Worm (Caenorhabditis elegans) whole organism, young adult: ENCODE measurements around the gene mig-18.

ENCODE experiments used
- F23B12.7 ChIP-seq: sonication (generic microtip); optimal IDR thresholded peaks from 2 replicates; lab custom pipeline; 2017; ENCODE audit warnings: missing genetic modification characterization, mild to moderate bottlenecking, missing compliant biosample characterization, antibody characterized with exemption, moderate library complexity; ENCODE audit not compliant: insufficient read depth
- F55B11.4 ChIP-seq: sonication (generic microtip); optimal IDR thresholded peaks from 2 replicates; lab custom pipeline; 2016; ENCODE audit warnings: missing compliant biosample characterization, missing genetic modification characterization, borderline replicate concordance; ENCODE audit not compliant: insufficient read depth
- F57C9.4 ChIP-seq: sonication (generic microtip); optimal IDR thresholded peaks from 2 replicates; lab custom pipeline; 2017; ENCODE audit warnings: mild to moderate bottlenecking, missing genetic modification characterization, missing compliant biosample characterization
- K11D2.4 ChIP-seq: fragments of 200-800 bp; sonication (Bioruptor generic); IDR thresholded peaks from 2 replicates; pipeline ENCODE4 v1.3.6; 2022; ENCODE audit warnings: missing genetic modification reagents, missing genetic modification characterization, missing compliant biosample characterization
- Y53G8AR.9 ChIP-seq: fragments of 200-800 bp; sonication (Bioruptor generic); conservative IDR thresholded peaks from 2 replicates; pipeline ENCODE4 v1.3.6; 2022; ENCODE audit warnings: missing genetic modification reagents, missing genetic modification characterization, missing compliant biosample characterization
- ZK185.1 ChIP-seq: sonication (generic microtip); optimal IDR thresholded peaks from 2 replicates; lab custom pipeline; 2016; ENCODE audit warnings: mild to moderate bottlenecking, missing genetic modification characterization, missing compliant biosample characterization; ENCODE audit not compliant: poor library complexity, severe bottlenecking
- aptf-2 ChIP-seq: fragments of 200-800 bp; sonication (Bioruptor generic); conservative IDR thresholded peaks from 2 replicates; pipeline ENCODE4 v1.3.6; 2022; ENCODE audit warnings: missing genetic modification reagents, missing genetic modification characterization, missing compliant biosample characterization
- athp-1 ChIP-seq: sonication (generic microtip); optimal IDR thresholded peaks from 2 replicates; lab custom pipeline; 2017; ENCODE audit warnings: mild to moderate bottlenecking, missing genetic modification characterization, missing compliant biosample characterization
- attf-3 ChIP-seq: fragments of 200-800 bp; sonication (Bioruptor generic); conservative IDR thresholded peaks from 2 replicates; pipeline ENCODE4 v1.3.6; 2022; ENCODE audit warnings: missing genetic modification reagents, missing genetic modification characterization, missing compliant biosample characterization
- attf-6 ChIP-seq: fragments of 200-800 bp; sonication (Bioruptor generic); IDR thresholded peaks from 2 replicates; pipeline ENCODE4 v1.3.6; 2022; ENCODE audit warnings: missing genetic modification reagents, missing genetic modification characterization, missing compliant biosample characterization
- bed-1 ChIP-seq: fragments of 200-800 bp; sonication (Bioruptor generic); IDR thresholded peaks from 2 replicates; pipeline ENCODE4 v1.3.6; 2022; ENCODE audit warnings: missing genetic modification reagents, missing genetic modification characterization, missing compliant biosample characterization
- ceh-79 ChIP-seq: sonication (generic microtip); optimal IDR thresholded peaks from 2 replicates; lab custom pipeline; 2017; ENCODE audit warnings: mild to moderate bottlenecking, missing genetic modification characterization, missing compliant biosample characterization
- ceh-91 ChIP-seq: fragments of 200-800 bp; sonication (Bioruptor generic); IDR thresholded peaks from 2 replicates; pipeline ENCODE4 v1.3.6; 2022; ENCODE audit warnings: missing genetic modification reagents, missing genetic modification characterization, missing compliant biosample characterization
- die-1 ChIP-seq: sonication (generic microtip); optimal IDR thresholded peaks from 2 replicates; lab custom pipeline; 2016; ENCODE audit warnings: missing genotype, mild to moderate bottlenecking, missing genetic modification characterization, missing compliant biosample characterization
- dpff-1 ChIP-seq: sonication (generic microtip); optimal IDR thresholded peaks from 2 replicates; lab custom pipeline; 2017; ENCODE audit warnings: mild to moderate bottlenecking, missing genetic modification characterization, missing compliant biosample characterization
- efl-1 ChIP-seq: fragments of 150-350 bp; optimal IDR thresholded peaks from 2 replicates; lab custom pipeline; 2014; ENCODE audit warnings: missing biosample characterization, missing genetic modification reagents, missing genetic modification characterization
- egl-18 ChIP-seq: fragments of 200-800 bp; sonication (Bioruptor generic); IDR thresholded peaks from 2 replicates; pipeline ENCODE4 v1.3.6; 2022; ENCODE audit warnings: missing genetic modification reagents, missing genetic modification characterization, missing compliant biosample characterization
- hlh-26 ChIP-seq: fragments of 200-800 bp; sonication (Bioruptor generic); conservative IDR thresholded peaks from 2 replicates; pipeline ENCODE4 v1.3.6; 2022; ENCODE audit warnings: missing genetic modification reagents, missing genetic modification characterization, missing compliant biosample characterization
- lag-1 ChIP-seq: fragments of 200-800 bp; sonication (Bioruptor generic); IDR thresholded peaks from 2 replicates; pipeline ENCODE4 v1.3.6; 2022; ENCODE audit warnings: missing genetic modification reagents, missing genetic modification characterization, missing compliant biosample characterization
- let-526 ChIP-seq: fragments of 200-800 bp; sonication (Bioruptor generic); IDR thresholded peaks from 2 replicates; pipeline ENCODE4 v1.3.6; 2022; ENCODE audit warnings: missing genetic modification reagents, missing genetic modification characterization, missing compliant biosample characterization
- lsl-1 ChIP-seq: fragments of 200-800 bp; sonication (Bioruptor generic); optimal IDR thresholded peaks from 2 replicates; lab custom pipeline; 2018; ENCODE audit warnings: mild to moderate bottlenecking, missing genetic modification characterization, moderate library complexity, missing compliant biosample characterization
- mcd-1 ChIP-seq: fragments of 200-800 bp; sonication (Bioruptor generic); IDR thresholded peaks from 2 replicates; pipeline ENCODE4 v1.3.6; 2022; ENCODE audit warnings: missing genetic modification reagents, missing genetic modification characterization, missing compliant biosample characterization
- nhr-179 ChIP-seq: sonication (generic microtip); optimal IDR thresholded peaks from 2 replicates; lab custom pipeline; 2016; ENCODE audit warnings: mild to moderate bottlenecking, missing genetic modification characterization, missing compliant biosample characterization
- nhr-90 ChIP-seq: sonication (generic microtip); optimal IDR thresholded peaks from 2 replicates; lab custom pipeline; 2016; ENCODE audit warnings: missing genotype, mild to moderate bottlenecking, missing genetic modification characterization, missing compliant biosample characterization
- repo-1 ChIP-seq: sonication (generic microtip); optimal IDR thresholded peaks from 2 replicates; lab custom pipeline; 2017; ENCODE audit warnings: mild to moderate bottlenecking, missing genetic modification characterization, missing compliant biosample characterization
- sdz-38 ChIP-seq: sonication (generic microtip); optimal IDR thresholded peaks from 2 replicates; lab custom pipeline; 2016; ENCODE audit warnings: missing genotype, missing genetic modification characterization, missing compliant biosample characterization
- sea-2 ChIP-seq: fragments of 200-800 bp; sonication (Bioruptor generic); IDR thresholded peaks from 2 replicates; pipeline ENCODE4 v1.3.6; 2022; ENCODE audit warnings: missing genetic modification characterization, missing compliant biosample characterization
- snpc-1.3 ChIP-seq: sonication (generic microtip); optimal IDR thresholded peaks from 2 replicates; lab custom pipeline; 2017; ENCODE audit warnings: missing genetic modification characterization, mild to moderate bottlenecking, missing compliant biosample characterization, antibody characterized with exemption, moderate library complexity, missing genotype, missing genetic modification reagents; ENCODE audit not compliant: insufficient read depth
- snpc-4 ChIP-seq, 5 experiments: fragments of 150-350 bp in 1 of 5; sonication (generic microtip) in 4 of 5; optimal IDR thresholded peaks; 2 replicates each; lab custom pipeline; 2014 to 2018; ENCODE audit warnings: missing genetic modification characterization in 5 of 5, missing biosample characterization in 3 of 5, antibody characterized with exemption in 2 of 5, mild to moderate bottlenecking in 2 of 5, missing compliant biosample characterization in 2 of 5, missing genotype in 2 of 5, moderate library complexity in 2 of 5, missing genetic modification reagents in 1 of 5
- somi-1 ChIP-seq: fragments of 200-800 bp; sonication (Bioruptor generic); optimal IDR thresholded peaks from 2 replicates; lab custom pipeline; 2018; ENCODE audit warnings: mild to moderate bottlenecking, missing genetic modification characterization, missing compliant biosample characterization
- tbp1 ChIP-seq: fragments of 200-800 bp; sonication (Bioruptor generic); optimal IDR thresholded peaks from 2 replicates; lab custom pipeline; 2018; ENCODE audit warnings: mild to moderate bottlenecking, missing genetic modification characterization, missing compliant biosample characterization
- zim-3 ChIP-seq: sonication (generic microtip); optimal IDR thresholded peaks from 2 replicates; lab custom pipeline; 2017; ENCODE audit warnings: mild to moderate bottlenecking, missing genetic modification characterization, moderate library complexity, missing compliant biosample characterization
- ztf-26 ChIP-seq: sonication (generic microtip); optimal IDR thresholded peaks from 2 replicates; lab custom pipeline; 2017; ENCODE audit warnings: missing genetic modification characterization, missing compliant biosample characterization
- ztf-3 ChIP-seq: fragments of 200-800 bp; sonication (Bioruptor generic); optimal IDR thresholded peaks from 2 replicates; lab custom pipeline; 2018; ENCODE audit warnings: mild to moderate bottlenecking, missing genetic modification characterization, missing compliant biosample characterization

The mig-18 gene

DNA sequence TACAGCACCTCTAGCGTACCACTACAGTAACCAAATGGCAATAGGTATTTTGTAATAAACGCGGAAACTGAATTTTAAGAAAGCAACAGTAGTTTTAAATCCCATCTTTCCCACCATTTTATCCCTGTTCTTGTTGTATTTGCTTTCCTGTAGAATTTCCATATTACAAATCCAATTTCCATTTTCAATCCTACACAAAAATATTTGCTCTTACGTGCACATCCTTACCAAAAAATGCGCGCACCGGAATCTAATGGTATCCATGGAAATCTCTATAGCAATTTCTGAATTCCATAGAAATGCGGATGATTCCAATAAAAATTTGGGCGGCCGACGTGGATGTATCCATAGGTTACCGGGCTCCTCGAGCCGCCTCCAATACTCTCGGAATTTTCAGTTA lies 27.1 kb downstream of the mig-18 start, which contains the start of gene trf-1:
trf-1 (plus strand) TSS at position 301 of the 400 bp plus-strand sequence.
- no peak for TF ChIP-seq aptf-2

DNA sequence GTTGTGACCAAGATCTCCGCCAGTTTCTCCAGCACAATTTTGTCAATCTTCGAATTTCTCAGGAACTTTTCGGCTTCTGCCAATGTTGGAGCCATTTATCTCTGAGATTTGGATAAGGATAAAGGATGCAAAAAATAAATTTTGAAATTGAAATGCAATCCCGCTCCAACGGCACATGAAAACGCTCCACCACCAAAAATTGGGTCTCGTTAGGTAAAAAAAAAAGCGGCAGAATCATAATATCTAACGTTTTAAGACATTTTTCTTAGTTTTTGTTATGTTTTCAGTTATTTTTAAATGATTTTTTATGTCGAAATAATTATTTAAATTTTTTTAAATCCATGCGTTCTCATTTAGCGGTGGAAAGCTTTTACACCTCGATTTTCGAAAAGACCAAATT lies 31.4 kb downstream of the mig-18 start, which contains the start of gene F45G2.7:
F45G2.7 (minus strand) TSS at position 101 of the 400 bp plus-strand sequence.
- TF ChIP-seq lag-1 (no peak), snpc-1.3 (tag; lab: Kevin White, UChicago) (no peak), nhr-179 (tag; lab: Kevin White, UChicago) (no peak), lsl-1 (GFP tag; lab: Kevin White, UChicago) (no peak), let-526 (GFP tag; lab: Robert Waterston, UW) (no peak)

DNA sequence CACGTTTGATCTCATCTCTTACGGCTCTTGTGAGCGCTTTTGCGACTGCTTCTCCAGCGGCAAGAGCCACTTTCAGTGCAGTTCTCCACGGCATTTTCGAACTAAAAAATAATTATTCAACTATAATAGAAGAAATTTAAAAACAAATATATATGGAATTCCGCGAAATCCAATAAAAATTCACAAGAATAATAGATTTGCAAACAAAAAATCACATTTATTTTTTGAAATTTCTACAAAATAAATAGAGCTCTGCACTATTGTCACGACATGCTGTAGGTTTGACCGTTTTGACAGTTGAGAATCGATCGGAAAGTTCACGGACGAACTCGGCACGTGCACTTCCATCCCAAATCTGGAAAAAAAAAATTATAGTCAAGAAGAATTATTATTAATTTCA lies 32.5 kb downstream of the mig-18 start, which contains the start of gene F45G2.8:
F45G2.8 (minus strand) TSS at position 101 of the 400 bp plus-strand sequence.
- TF ChIP-seq somi-1 (GFP tag; lab: Kevin White, UChicago) (no peak), hlh-26 (GFP tag; lab: Robert Waterston, UW) (no peak), aptf-2 (no peak), ZK185.1 (tag; lab: Kevin White, UChicago) (no peak), snpc-4 (GFP tag; optimal IDR thresholded peaks at IDR 0.05; lab: Kevin White, UChicago) (no peak), snpc-4 (tag; optimal IDR thresholded peaks at IDR 0.05; lab: Kevin White, UChicago) (no peak), ceh-79 (no peak), zim-3 (tag; lab: Kevin White, UChicago) (no peak), Y53G8AR.9 (GFP tag; lab: Robert Waterston, UW) (no peak), F55B11.4 (tag; lab: Kevin White, UChicago) (no peak), egl-18 (GFP tag; lab: Robert Waterston, UW) (no peak), snpc-1.3 (tag; lab: Kevin White, UChicago) (no peak), F57C9.4 (tag; lab: Kevin White, UChicago) (no peak), attf-6 (GFP tag; lab: Robert Waterston, UW) (no peak), sdz-38 (tag; lab: Kevin White, UChicago) (no peak), ztf-3 (GFP tag; lab: Kevin White, UChicago) (no peak), attf-3 (GFP tag; lab: Robert Waterston, UW) (no peak), ztf-26 (tag; lab: Kevin White, UChicago) (no peak)

DNA sequence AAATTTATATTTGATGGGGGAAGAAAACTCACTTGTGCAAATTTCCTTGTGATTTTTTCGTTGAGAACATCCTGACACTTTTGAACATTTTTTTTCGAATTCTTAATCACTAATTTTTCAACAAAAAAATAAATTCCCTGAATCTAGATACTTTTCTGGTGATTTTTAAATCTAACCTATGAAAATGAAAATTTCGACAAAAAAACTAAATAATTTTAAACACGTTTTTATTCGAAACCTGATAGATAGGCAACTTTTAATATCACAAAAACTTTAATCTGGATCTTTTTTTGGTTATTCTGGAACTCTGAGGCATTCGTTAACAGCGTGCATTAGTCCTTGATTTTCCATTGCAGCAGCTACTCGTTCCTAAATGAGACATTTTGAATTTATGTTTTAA lies 33.8 kb downstream of the mig-18 start, which contains the start of gene F45G2.9:
F45G2.9 (minus strand) TSS at position 101 of the 400 bp plus-strand sequence.
- no peak for TF ChIP-seq dpff-1 (tag; lab: Kevin White, UChicago)
- TF ChIP-seq F57C9.4 (tag; lab: Kevin White, UChicago): no peak
- TF ChIP-seq repo-1 (tag; lab: Kevin White, UChicago): no peak
- no peak for TF ChIP-seq ZK185.1 (tag; lab: Kevin White, UChicago)
- TF ChIP-seq F23B12.7 (tag; lab: Kevin White, UChicago): no peak
- no peak for TF ChIP-seq efl-1 (GFP tag; lab: Kevin White, UChicago)
- TF ChIP-seq athp-1 (tag; lab: Kevin White, UChicago): no peak
- TF ChIP-seq ceh-91 (GFP tag; lab: Robert Waterston, UW): no peak
- no peak for TF ChIP-seq die-1 (tag; lab: Kevin White, UChicago)
- no peak for TF ChIP-seq bed-1 (GFP tag; lab: Robert Waterston, UW)
- no peak for TF ChIP-seq K11D2.4 (GFP tag; lab: Robert Waterston, UW)
- TF ChIP-seq hlh-26 (GFP tag; lab: Robert Waterston, UW): no peak
- TF ChIP-seq tbp1: no peak
- no peak for TF ChIP-seq nhr-90 (tag; lab: Kevin White, UChicago)
- TF ChIP-seq sea-2 (GFP tag; lab: Robert Waterston, UW): no peak
- TF ChIP-seq let-526 (GFP tag; lab: Robert Waterston, UW): no peak
- no peak for TF ChIP-seq mcd-1
